Fruit fly (Drosophila melanogaster) whole organism, embryonic: Measurements from ENCODE around the gene Npc2f.

ENCODE experiments used
- Bdp1 ChIP-seq: fragments of 200-800 bp; sonication (Bioruptor generic); optimal IDR thresholded peaks from 3 replicates; lab custom pipeline; 2016; ENCODE audit warnings: missing biosample characterization, missing genetic modification characterization
- Blimp-1 ChIP-seq: fragments of 200-800 bp; sonication (Bioruptor generic); optimal IDR thresholded peaks from 3 replicates; lab custom pipeline; 2018; ENCODE audit warnings: missing biosample characterization, missing genetic modification characterization, mild to moderate bottlenecking, moderate library complexity, missing genetic modification reagents
- CG10147 ChIP-seq: fragments of 200-800 bp; sonication (Bioruptor generic); optimal IDR thresholded peaks from 2 replicates; lab custom pipeline; 2019; ENCODE audit warnings: missing biosample characterization, mild to moderate bottlenecking, missing genetic modification characterization, moderate library complexity
- CG10366 ChIP-seq: fragments of 200-800 bp; sonication (Bioruptor generic); IDR thresholded peaks from 2 replicates; pipeline ENCODE4 v1.3.6; 2022; ENCODE audit warnings: missing biosample characterization, missing genetic modification characterization
- CG12391 ChIP-seq: fragments of 200-800 bp; sonication (Bioruptor generic); optimal IDR thresholded peaks from 3 replicates; lab custom pipeline; 2018; ENCODE audit warnings: missing biosample characterization, mild to moderate bottlenecking, missing genetic modification characterization, moderate library complexity
- CG13624 ChIP-seq: fragments of 200-800 bp; sonication (Bioruptor generic); optimal IDR thresholded peaks from 2 replicates; lab custom pipeline; 2016; ENCODE audit warnings: missing biosample characterization, missing genetic modification characterization
- CG13894 ChIP-seq: fragments of 200-800 bp; sonication (Bioruptor generic); optimal IDR thresholded peaks from 3 replicates; lab custom pipeline; 2018; ENCODE audit warnings: missing biosample characterization, mild to moderate bottlenecking, missing genetic modification characterization, moderate library complexity
- CG14441 ChIP-seq: fragments of 200-800 bp; sonication (Bioruptor generic); IDR thresholded peaks from 2 replicates; pipeline ENCODE4 v1.3.6; 2022; ENCODE audit warnings: missing biosample characterization, missing genetic modification characterization
- CG15601 ChIP-seq: fragments of 200-800 bp; sonication (Bioruptor generic); optimal IDR thresholded peaks from 3 replicates; lab custom pipeline; 2019; ENCODE audit warnings: missing biosample characterization, mild to moderate bottlenecking, missing genetic modification characterization, moderate library complexity
- CG1647 ChIP-seq: fragments of 200-800 bp; sonication (Bioruptor generic); optimal IDR thresholded peaks from 3 replicates; lab custom pipeline; 2016; ENCODE audit warnings: missing biosample characterization, missing genetic modification characterization
- CG17912 ChIP-seq: fragments of 200-800 bp; sonication (Bioruptor generic); optimal IDR thresholded peaks from 2 replicates; lab custom pipeline; 2018; ENCODE audit warnings: missing biosample characterization, mild to moderate bottlenecking, missing genetic modification characterization
- CG18011 ChIP-seq: fragments of 200-800 bp; sonication (Bioruptor generic); optimal IDR thresholded peaks from 2 replicates; lab custom pipeline; 2017; ENCODE audit warnings: missing biosample characterization, missing genetic modification characterization, mild to moderate bottlenecking, moderate library complexity, missing genotype
- CG31388 ChIP-seq: fragments of 200-800 bp; sonication (Bioruptor generic); optimal IDR thresholded peaks from 2 replicates; lab custom pipeline; 2016; ENCODE audit warnings: missing biosample characterization, missing genetic modification characterization
- CG34422 ChIP-seq: fragments of 200-800 bp; sonication (Bioruptor generic); IDR thresholded peaks from 3 replicates; pipeline ENCODE4 v1.3.6; 2022; ENCODE audit warnings: missing biosample characterization, missing genetic modification characterization
- CG4328 ChIP-seq: fragments of 200-800 bp; sonication (Bioruptor generic); optimal IDR thresholded peaks from 3 replicates; lab custom pipeline; 2017; ENCODE audit warnings: missing biosample characterization, missing genetic modification reagents, missing genetic modification characterization
- CG4854 ChIP-seq: fragments of 200-800 bp; sonication (Bioruptor generic); optimal IDR thresholded peaks from 2 replicates; lab custom pipeline; 2016; ENCODE audit warnings: missing biosample characterization, missing genetic modification characterization, inconsistent platforms
- CG7745 ChIP-seq: fragments of 200-800 bp; sonication (Bioruptor generic); optimal IDR thresholded peaks from 2 replicates; lab custom pipeline; 2018; ENCODE audit warnings: missing biosample characterization, mild to moderate bottlenecking, missing genetic modification characterization, moderate library complexity
- CG8281 ChIP-seq: fragments of 200-800 bp; sonication (Bioruptor generic); optimal IDR thresholded peaks from 2 replicates; lab custom pipeline; 2018; ENCODE audit warnings: missing biosample characterization, mild to moderate bottlenecking, missing genetic modification characterization, moderate library complexity
- CG8478 ChIP-seq: fragments of >200 bp; optimal IDR thresholded peaks from 2 replicates; lab custom pipeline; 2018
- CG9727 ChIP-seq: fragments of 200-800 bp; sonication (Bioruptor generic); optimal IDR thresholded peaks from 3 replicates; lab custom pipeline; 2017; ENCODE audit warnings: missing biosample characterization, mild to moderate bottlenecking, missing genetic modification characterization
- Ets65A ChIP-seq: fragments of 200-800 bp; sonication (Bioruptor generic); peaks from one replicate; lab custom pipeline; 2016; ENCODE audit warnings: missing biosample characterization, missing genetic modification characterization
- Fer1 ChIP-seq: fragments of 200-800 bp; sonication (Bioruptor generic); optimal IDR thresholded peaks from 2 replicates; lab custom pipeline; 2017; ENCODE audit warnings: missing biosample characterization, mild to moderate bottlenecking, missing genetic modification characterization
- H15 ChIP-seq: fragments of 200-800 bp; sonication (Bioruptor generic); IDR thresholded peaks from 3 replicates; pipeline ENCODE4 v1.3.6; 2022; ENCODE audit warnings: missing biosample characterization, missing genetic modification characterization
- Hr39 ChIP-seq: fragments of >200 bp; optimal IDR thresholded peaks from 2 replicates; lab custom pipeline; 2017
- Hr78 ChIP-seq, 2 experiments: fragments of 200-800 bp in 1 of 2; fragments of >200 bp in 1 of 2; sonication (Bioruptor generic) in 1 of 2; optimal IDR thresholded peaks; 2 replicates each; lab custom pipeline; 2017 to 2019; ENCODE audit warnings: missing biosample characterization in 2 of 2, missing genetic modification characterization in 2 of 2, mild to moderate bottlenecking in 1 of 2, moderate library complexity in 1 of 2
- Hsf ChIP-seq: fragments of 200-800 bp; sonication (Bioruptor generic); optimal IDR thresholded peaks from 3 replicates; lab custom pipeline; 2016; ENCODE audit warnings: missing biosample characterization, missing genetic modification characterization
- Trl ChIP-seq, 3 experiments: fragments of >200 bp in 2 of 3; fragments of 200-800 bp in 1 of 3; sonication (Bioruptor generic) in 1 of 3; optimal IDR thresholded peaks; 2 replicates in 1 of 3; 3 replicates in 2 of 3; lab custom pipeline; 2016 to 2017; ENCODE audit warnings: missing biosample characterization in 1 of 3, missing genetic modification characterization in 1 of 3
- ab ChIP-seq: fragments of 200-800 bp; sonication (Bioruptor generic); optimal IDR thresholded peaks from 2 replicates; lab custom pipeline; 2016; ENCODE audit warnings: missing biosample characterization, missing genetic modification characterization
- cato ChIP-seq: fragments of 200-800 bp; sonication (Bioruptor generic); optimal IDR thresholded peaks from 2 replicates; lab custom pipeline; 2016; ENCODE audit warnings: missing biosample characterization, missing genetic modification characterization, borderline replicate concordance
- caup ChIP-seq: fragments of 200-800 bp; sonication (Bioruptor generic); optimal IDR thresholded peaks from 3 replicates; lab custom pipeline; 2017; ENCODE audit warnings: missing biosample characterization, mild to moderate bottlenecking, missing genetic modification characterization, moderate library complexity; ENCODE audit not compliant: severe bottlenecking
- chn ChIP-seq: fragments of 200-800 bp; sonication (Bioruptor generic); optimal IDR thresholded peaks from 2 replicates; lab custom pipeline; 2016; ENCODE audit warnings: missing biosample characterization, missing genetic modification characterization
- ci ChIP-seq: fragments of 200-800 bp; sonication (Bioruptor generic); IDR thresholded peaks from 3 replicates; pipeline ENCODE4 v1.3.6; 2022; ENCODE audit warnings: missing biosample characterization, missing genetic modification characterization
- croc ChIP-seq: fragments of 200-800 bp; sonication (Bioruptor generic); conservative IDR thresholded peaks from 3 replicates; pipeline ENCODE4 v1.3.6; 2022; ENCODE audit warnings: missing biosample characterization, missing genetic modification characterization
- dm ChIP-seq: fragments of 200-800 bp; sonication (Bioruptor generic); optimal IDR thresholded peaks from 3 replicates; lab custom pipeline; 2016; ENCODE audit warnings: missing biosample characterization, missing genetic modification characterization
- dmrt99B ChIP-seq: fragments of 200-800 bp; sonication (Bioruptor generic); optimal IDR thresholded peaks from 2 replicates; lab custom pipeline; 2018; ENCODE audit warnings: missing biosample characterization, mild to moderate bottlenecking, missing genetic modification characterization, moderate library complexity
- dpn ChIP-seq, 2 experiments: fragments of 200-800 bp; sonication (Bioruptor generic); optimal IDR thresholded peaks; 3 replicates each; lab custom pipeline; 2016; ENCODE audit warnings: missing biosample characterization in 2 of 2, missing genetic modification characterization in 2 of 2
- emc ChIP-seq: fragments of 200-800 bp; sonication (Bioruptor generic); optimal IDR thresholded peaks from 2 replicates; lab custom pipeline; 2016; ENCODE audit warnings: missing biosample characterization, missing genetic modification characterization
- fd102C ChIP-seq: fragments of 200-800 bp; sonication (Bioruptor generic); optimal IDR thresholded peaks from 2 replicates; lab custom pipeline; 2018; ENCODE audit warnings: missing biosample characterization, mild to moderate bottlenecking, missing genetic modification characterization, moderate library complexity
- fd3F ChIP-seq: fragments of 200-800 bp; sonication (Bioruptor generic); optimal IDR thresholded peaks from 2 replicates; lab custom pipeline; 2018; ENCODE audit warnings: missing biosample characterization, mild to moderate bottlenecking, missing genetic modification characterization, moderate library complexity
- hb ChIP-seq: fragments of 200-800 bp; sonication (Bioruptor generic); IDR thresholded peaks from 3 replicates; pipeline ENCODE4 v1.3.6; 2022; ENCODE audit warnings: missing biosample characterization, missing genetic modification characterization; ENCODE audit not compliant: partially characterized antibody
- hbn ChIP-seq: fragments of 200-800 bp; sonication (Bioruptor generic); IDR thresholded peaks from 2 replicates; pipeline ENCODE4 v1.3.6; 2022; ENCODE audit warnings: missing biosample characterization, missing genetic modification characterization; ENCODE audit not compliant: partially characterized antibody
- mirr ChIP-seq: fragments of 200-800 bp; sonication (Bioruptor generic); optimal IDR thresholded peaks from 3 replicates; lab custom pipeline; 2018; ENCODE audit warnings: missing biosample characterization, mild to moderate bottlenecking, missing genetic modification characterization
- nerfin-1 ChIP-seq: fragments of 200-800 bp; sonication (Bioruptor generic); optimal IDR thresholded peaks from 3 replicates; lab custom pipeline; 2019; ENCODE audit warnings: missing biosample characterization, mild to moderate bottlenecking, missing genetic modification characterization, moderate library complexity
- peb ChIP-seq: fragments of 200-800 bp; sonication (Bioruptor generic); IDR thresholded peaks from 2 replicates; pipeline ENCODE4 v1.3.6; 2022; ENCODE audit warnings: missing biosample characterization, missing genetic modification characterization
- phol ChIP-seq: fragments of 200-800 bp; sonication (Bioruptor generic); optimal IDR thresholded peaks from 3 replicates; lab custom pipeline; 2018; ENCODE audit warnings: missing biosample characterization, mild to moderate bottlenecking, missing genetic modification characterization, moderate library complexity
- pita ChIP-seq: fragments of 200-800 bp; sonication (Bioruptor generic); optimal IDR thresholded peaks from 2 replicates; lab custom pipeline; 2017; ENCODE audit warnings: missing biosample characterization, mild to moderate bottlenecking, missing genetic modification characterization
- run ChIP-seq: fragments of 200-800 bp; sonication (Bioruptor generic); optimal IDR thresholded peaks from 3 replicates; lab custom pipeline; 2018; ENCODE audit warnings: missing biosample characterization, mild to moderate bottlenecking, missing genetic modification characterization
- so ChIP-seq: fragments of 200-800 bp; sonication (Bioruptor generic); IDR thresholded peaks from 3 replicates; pipeline ENCODE4 v1.3.6; 2022; ENCODE audit warnings: missing biosample characterization, missing genetic modification characterization
- trh ChIP-seq: fragments of 200-800 bp; sonication (Bioruptor generic); optimal IDR thresholded peaks from 2 replicates; lab custom pipeline; 2016; ENCODE audit warnings: missing biosample characterization, missing genetic modification characterization
- vfl ChIP-seq: fragments of 200-800 bp; sonication (Bioruptor generic); optimal IDR thresholded peaks from 2 replicates; lab custom pipeline; 2016; ENCODE audit warnings: missing biosample characterization, missing genetic modification characterization
- vvl ChIP-seq: fragments of 200-800 bp; sonication (Bioruptor generic); IDR thresholded peaks from 2 replicates; pipeline ENCODE4 v1.3.6; 2022; ENCODE audit warnings: missing biosample characterization, missing genetic modification characterization
- yki ChIP-seq: fragments of >200 bp; optimal IDR thresholded peaks from 3 replicates; lab custom pipeline; 2018

Gene Npc2f

DNA sequence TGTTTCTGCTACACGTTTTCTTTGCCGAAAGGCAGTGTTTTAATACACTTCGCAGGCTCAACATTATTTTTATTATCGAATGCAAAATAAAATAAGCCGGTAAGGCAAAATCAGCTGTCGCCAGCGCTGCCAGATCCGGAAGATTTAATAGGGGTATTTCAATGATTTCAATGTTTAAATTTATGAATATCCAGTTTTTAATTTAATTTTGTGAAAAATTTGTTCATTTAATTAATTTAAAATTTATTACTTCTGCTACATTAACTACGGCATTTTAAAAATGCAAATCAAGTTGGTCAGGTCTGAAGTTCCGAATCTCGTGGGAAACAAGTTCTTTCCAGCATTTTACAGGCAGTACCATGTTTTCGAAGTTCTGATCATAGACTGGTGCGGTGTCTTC lies 11.1 kb downstream of the Npc2f start, which contains the start of gene Slimp (continued):
- peak; percentile 49; the same call in 1 of the 3 replicates for TF ChIP-seq CG34422 (GFP tag; lab: Robert Waterston, UW)
- TF ChIP-seq dmrt99B (tag; lab: Kevin White, UChicago): no peak
- no peak for TF ChIP-seq CG7745 (tag; lab: Kevin White, UChicago)
- no peak for TF ChIP-seq CG10366 (GFP tag; lab: Robert Waterston, UW)
- TF ChIP-seq Hr78 (GFP tag; optimal IDR thresholded peaks at IDR 0.05; lab: Kevin White, UChicago): no peak
- no peak for TF ChIP-seq emc (GFP tag; lab: Kevin White, UChicago)
- no peak for TF ChIP-seq vfl (GFP tag; lab: Kevin White, UChicago)
- TF ChIP-seq phol: peak; percentile 32
- TF ChIP-seq CG9727 (GFP tag; lab: Kevin White, UChicago): no peak
- no peak for TF ChIP-seq mirr (GFP tag; lab: Kevin White, UChicago)
- TF ChIP-seq Hr39 (lab: Kevin White, UChicago): no peak
- TF ChIP-seq fd3F (GFP tag; lab: Kevin White, UChicago): no peak
- no peak for TF ChIP-seq CG17912
- TF ChIP-seq CG4328 (GFP tag; lab: Kevin White, UChicago): no peak
- no peak for TF ChIP-seq CG13894 (tag; lab: Kevin White, UChicago)
- TF ChIP-seq so (GFP tag; lab: Robert Waterston, UW): no peak
- TF ChIP-seq Fer1 (GFP tag; lab: Kevin White, UChicago): peak; percentile 13
- peak; percentile 6 for TF ChIP-seq Blimp-1 (GFP tag; lab: Kevin White, UChicago)
- no peak for TF ChIP-seq cato (GFP tag; lab: Kevin White, UChicago)
- no peak for TF ChIP-seq chn
- TF ChIP-seq trh (GFP tag; lab: Kevin White, UChicago): no peak
- TF ChIP-seq H15 (GFP tag; lab: Robert Waterston, UW): no peak
- TF ChIP-seq CG13624 (GFP tag; lab: Kevin White, UChicago): no peak
- TF ChIP-seq Bdp1 (GFP tag; lab: Kevin White, UChicago): no peak
- 0 out of 2 replicates have a peak, but pooled peaks have one; percentile 34 for TF ChIP-seq vvl (GFP tag; lab: Robert Waterston, UW)
- no peak for TF ChIP-seq yki (lab: Kevin White, UChicago)
- no peak for TF ChIP-seq CG8478 (lab: Kevin White, UChicago)
- TF ChIP-seq croc (GFP tag; lab: Robert Waterston, UW): no peak
- TF ChIP-seq Ets65A: peak; percentile 78
- TF ChIP-seq CG15601: no peak
- no peak for TF ChIP-seq CG1647 (GFP tag; lab: Kevin White, UChicago)
- peak; percentile 7 for TF ChIP-seq Hsf (GFP tag; lab: Kevin White, UChicago)
- TF ChIP-seq CG4854 (GFP tag; lab: Kevin White, UChicago): no peak
- TF ChIP-seq pita (GFP tag; lab: Kevin White, UChicago): no peak
- TF ChIP-seq run (tag; lab: Kevin White, UChicago): no peak
- TF ChIP-seq CG18011 (GFP tag; lab: Kevin White, UChicago): no peak
- peak; percentile 13 for TF ChIP-seq CG10147 (GFP tag; lab: Kevin White, UChicago)
- TF ChIP-seq ci (GFP tag; lab: Robert Waterston, UW): no peak
- no peak for TF ChIP-seq CG14441 (GFP tag; lab: Robert Waterston, UW)
- no peak for TF ChIP-seq peb
- TF ChIP-seq dpn (GFP tag; optimal IDR thresholded peaks at IDR 0.05; lab: Kevin White, UChicago): peak in 1 of 2 experiments; percentile 22
- no peak for TF ChIP-seq caup
- TF ChIP-seq CG31388 (GFP tag; lab: Kevin White, UChicago): no peak
- TF ChIP-seq dm (GFP tag; lab: Kevin White, UChicago): no peak
- TF ChIP-seq fd102C (GFP tag; lab: Kevin White, UChicago): no peak
- TF ChIP-seq hb (GFP tag; lab: Robert Waterston, UW): no peak
- TF ChIP-seq Trl (optimal IDR thresholded peaks at IDR 0.05; lab: Kevin White, UChicago): no peak
- TF ChIP-seq Trl (GFP tag; optimal IDR thresholded peaks at IDR 0.05; lab: Kevin White, UChicago): no peak
- no peak for TF ChIP-seq ab
- TF ChIP-seq CG12391 (tag; lab: Kevin White, UChicago): peak; percentile 40
- no peak for TF ChIP-seq CG8281 (tag; lab: Kevin White, UChicago)
- TF ChIP-seq nerfin-1: no peak
- TF ChIP-seq hbn (GFP tag; lab: Robert Waterston, UW): no peak
